Fruit fly (Drosophila melanogaster) whole organism, embryonic: Measurements from ENCODE around the gene Tmtc4.
A peak's percentile ranks its signal among the peaks of the same experiment; 100 is the strongest.

Experiments used
- Ada2b ChIP-seq: fragments of 200-800 bp; sonication (Bioruptor generic); IDR thresholded peaks from 2 replicates; pipeline ENCODE4 v1.3.6; 2022; ENCODE audit warnings: missing biosample characterization, missing genetic modification characterization
- Atf-2 ChIP-seq: fragments of 200-800 bp; sonication (Bioruptor generic); optimal IDR thresholded peaks from 2 replicates; lab custom pipeline; 2016; ENCODE audit warnings: missing biosample characterization, missing genetic modification characterization
- CG10209 ChIP-seq: fragments of 200-800 bp; sonication (Bioruptor generic); optimal IDR thresholded peaks from 3 replicates; lab custom pipeline; 2017; ENCODE audit warnings: missing biosample characterization, mild to moderate bottlenecking, missing genetic modification characterization, missing genetic modification reagents
- CG12659 ChIP-seq: fragments of 200-800 bp; sonication (Bioruptor generic); optimal IDR thresholded peaks from 3 replicates; lab custom pipeline; 2017; ENCODE audit warnings: mild to moderate bottlenecking, missing biosample characterization, missing genetic modification reagents, missing genetic modification characterization
- CG13287 ChIP-seq: fragments of 200-800 bp; sonication (Bioruptor generic); IDR thresholded peaks from 2 replicates; pipeline ENCODE4 v1.3.6; 2022; ENCODE audit warnings: missing biosample characterization, missing genetic modification characterization; ENCODE audit not compliant: partially characterized antibody
- CG14710 ChIP-seq: fragments of 200-800 bp; sonication (Bioruptor generic); optimal IDR thresholded peaks from 3 replicates; lab custom pipeline; 2019; ENCODE audit warnings: missing biosample characterization, mild to moderate bottlenecking, missing genetic modification characterization, moderate library complexity
- CG1529 ChIP-seq: fragments of 200-800 bp; sonication (Bioruptor generic); optimal IDR thresholded peaks from 3 replicates; lab custom pipeline; 2018; ENCODE audit warnings: missing biosample characterization, missing genetic modification characterization
- CG16779 ChIP-seq: fragments of 200-800 bp; sonication (Bioruptor generic); IDR thresholded peaks from 2 replicates; pipeline ENCODE4 v1.3.6; 2022; ENCODE audit warnings: missing biosample characterization, missing genetic modification characterization
- CG18262 ChIP-seq: fragments of 200-800 bp; optimal IDR thresholded peaks from 3 replicates; lab custom pipeline; 2019; ENCODE audit warnings: missing biosample characterization, mild to moderate bottlenecking, missing genetic modification characterization, moderate library complexity
- CG2129 ChIP-seq: fragments of 200-800 bp; sonication (Bioruptor generic); IDR thresholded peaks from 2 replicates; pipeline ENCODE4 v1.3.6; 2022; ENCODE audit warnings: missing biosample characterization, missing genetic modification characterization; ENCODE audit not compliant: partially characterized antibody
- CG4282 ChIP-seq: fragments of 200-800 bp; sonication (Bioruptor generic); optimal IDR thresholded peaks from 2 replicates; lab custom pipeline; 2016; ENCODE audit warnings: missing biosample characterization, missing genetic modification characterization
- CG43689 ChIP-seq: fragments of 200-800 bp; sonication (Bioruptor generic); IDR thresholded peaks from 2 replicates; pipeline ENCODE4 v1.3.6; 2022; ENCODE audit warnings: missing biosample characterization, missing genetic modification characterization
- CG5245 ChIP-seq: fragments of 200-800 bp; sonication (Bioruptor generic); optimal IDR thresholded peaks from 3 replicates; lab custom pipeline; 2016; ENCODE audit warnings: missing biosample characterization, missing genetic modification characterization
- CG7987 ChIP-seq: fragments of 200-800 bp; sonication (Bioruptor generic); optimal IDR thresholded peaks from 2 replicates; lab custom pipeline; 2018; ENCODE audit warnings: missing biosample characterization, mild to moderate bottlenecking, missing genetic modification characterization, moderate library complexity
- CG8281 ChIP-seq: fragments of 200-800 bp; sonication (Bioruptor generic); optimal IDR thresholded peaks from 2 replicates; lab custom pipeline; 2018; ENCODE audit warnings: missing biosample characterization, mild to moderate bottlenecking, missing genetic modification characterization, moderate library complexity
- CG8944 ChIP-seq: fragments of 200-800 bp; sonication (Bioruptor generic); optimal IDR thresholded peaks from 3 replicates; lab custom pipeline; 2016; ENCODE audit warnings: missing biosample characterization, missing genetic modification characterization
- CG9797 ChIP-seq: fragments of 200-800 bp; sonication (Bioruptor generic); optimal IDR thresholded peaks from 3 replicates; lab custom pipeline; 2018; ENCODE audit warnings: missing biosample characterization, mild to moderate bottlenecking, missing genetic modification characterization
- CG9932 ChIP-seq: fragments of 200-800 bp; sonication (Bioruptor generic); IDR thresholded peaks from 2 replicates; pipeline ENCODE4 v1.3.6; 2022; ENCODE audit warnings: missing biosample characterization, missing genetic modification characterization
- Camta ChIP-seq: fragments of 200-800 bp; sonication (Bioruptor generic); optimal IDR thresholded peaks from 2 replicates; lab custom pipeline; 2016; ENCODE audit warnings: missing biosample characterization, missing genetic modification characterization
- Doc3 ChIP-seq: fragments of 200-800 bp; sonication (Bioruptor generic); IDR thresholded peaks from 3 replicates; pipeline ENCODE4 v1.3.6; 2022; ENCODE audit warnings: missing biosample characterization, missing genetic modification characterization; ENCODE audit not compliant: partially characterized antibody
- Fer2 ChIP-seq: fragments of 200-800 bp; sonication (Bioruptor generic); optimal IDR thresholded peaks from 2 replicates; lab custom pipeline; 2018; ENCODE audit warnings: missing biosample characterization, mild to moderate bottlenecking, missing genetic modification characterization, moderate library complexity
- HHEX ChIP-seq: fragments of 200-800 bp; sonication (Bioruptor generic); optimal IDR thresholded peaks from 3 replicates; lab custom pipeline; 2017; ENCODE audit warnings: missing biosample characterization, mild to moderate bottlenecking, missing genetic modification characterization, missing genetic modification reagents
- Hmx ChIP-seq: fragments of 200-800 bp; sonication (Bioruptor generic); optimal IDR thresholded peaks from 2 replicates; lab custom pipeline; 2016; ENCODE audit warnings: missing biosample characterization, missing genetic modification characterization
- Jarid2 ChIP-seq: fragments of 200-800 bp; sonication (Bioruptor generic); optimal IDR thresholded peaks from 3 replicates; lab custom pipeline; 2017; ENCODE audit warnings: mild to moderate bottlenecking, missing biosample characterization, missing genetic modification reagents, missing genetic modification characterization
- Mad ChIP-seq: fragments of 200-800 bp; sonication (Bioruptor generic); optimal IDR thresholded peaks from 2 replicates; lab custom pipeline; 2016; ENCODE audit warnings: missing biosample characterization, missing genetic modification characterization
- Nf-YA ChIP-seq: fragments of 200-800 bp; sonication (Bioruptor generic); IDR thresholded peaks from 2 replicates; pipeline ENCODE4 v1.3.6; 2022; ENCODE audit warnings: missing biosample characterization, missing genetic modification characterization
- Optix ChIP-seq: fragments of 200-800 bp; sonication (Bioruptor generic); IDR thresholded peaks from 3 replicates; pipeline ENCODE4 v1.3.6; 2022; ENCODE audit warnings: missing biosample characterization, missing genetic modification characterization
- Sry-β ChIP-seq: fragments of 200-800 bp; sonication (Bioruptor generic); optimal IDR thresholded peaks from 2 replicates; lab custom pipeline; 2018; ENCODE audit warnings: missing biosample characterization, mild to moderate bottlenecking, missing genetic modification characterization, moderate library complexity
- Ssrp ChIP-seq: fragments of 200-800 bp; sonication (Bioruptor generic); optimal IDR thresholded peaks from 2 replicates; lab custom pipeline; 2018; ENCODE audit warnings: missing biosample characterization, mild to moderate bottlenecking, missing genetic modification characterization, moderate library complexity
- abd-A ChIP-seq: fragments of 200-800 bp; sonication (Bioruptor generic); optimal IDR thresholded peaks from 3 replicates; lab custom pipeline; 2019; ENCODE audit warnings: missing biosample characterization, mild to moderate bottlenecking, missing genetic modification characterization, moderate library complexity
- ara ChIP-seq: fragments of 200-800 bp; sonication (Bioruptor generic); IDR thresholded peaks from 2 replicates; pipeline ENCODE4 v1.3.6; 2022; ENCODE audit warnings: missing biosample characterization, missing genetic modification characterization
- dmrt99B ChIP-seq: fragments of 200-800 bp; sonication (Bioruptor generic); optimal IDR thresholded peaks from 2 replicates; lab custom pipeline; 2018; ENCODE audit warnings: missing biosample characterization, mild to moderate bottlenecking, missing genetic modification characterization, moderate library complexity
- dpn ChIP-seq, 2 experiments: fragments of 200-800 bp; sonication (Bioruptor generic); optimal IDR thresholded peaks; 3 replicates each; lab custom pipeline; 2016; ENCODE audit warnings: missing biosample characterization in 2 of 2, missing genetic modification characterization in 2 of 2
- emc ChIP-seq: fragments of 200-800 bp; sonication (Bioruptor generic); optimal IDR thresholded peaks from 2 replicates; lab custom pipeline; 2016; ENCODE audit warnings: missing biosample characterization, missing genetic modification characterization
- eve ChIP-seq, 2 experiments: fragments of >200 bp; optimal IDR thresholded peaks; 2 replicates each; lab custom pipeline; 2017; ENCODE audit warnings: missing biosample characterization in 2 of 2, missing genetic modification characterization in 2 of 2
- gcm ChIP-seq: fragments of 200-800 bp; sonication (Bioruptor generic); optimal IDR thresholded peaks from 2 replicates; lab custom pipeline; 2019; ENCODE audit warnings: missing biosample characterization, mild to moderate bottlenecking, missing genetic modification characterization, moderate library complexity
- gro ChIP-seq: fragments of 200-800 bp; sonication (Bioruptor generic); optimal IDR thresholded peaks from 2 replicates; lab custom pipeline; 2016; ENCODE audit warnings: missing biosample characterization, missing genetic modification characterization
- her ChIP-seq: fragments of 200-800 bp; sonication (Bioruptor generic); optimal IDR thresholded peaks from 2 replicates; lab custom pipeline; 2016; ENCODE audit warnings: missing biosample characterization, missing genetic modification characterization
- insv ChIP-seq, 2 experiments: fragments of 200-800 bp; sonication (Bioruptor generic); optimal IDR thresholded peaks; 3 replicates each; lab custom pipeline; 2016 to 2018; ENCODE audit warnings: missing biosample characterization in 2 of 2, missing genetic modification characterization in 2 of 2
- inv ChIP-seq: fragments of 200-800 bp; sonication (Bioruptor generic); IDR thresholded peaks from 2 replicates; pipeline ENCODE4 v1.3.6; 2022; ENCODE audit warnings: missing biosample characterization, missing genetic modification characterization; ENCODE audit not compliant: partially characterized antibody
- kni ChIP-seq: fragments of 200-800 bp; sonication (Bioruptor generic); optimal IDR thresholded peaks from 3 replicates; lab custom pipeline; 2017; ENCODE audit warnings: mild to moderate bottlenecking, missing biosample characterization, missing genetic modification reagents, missing genetic modification characterization
- lbe ChIP-seq: fragments of 200-800 bp; sonication (Bioruptor generic); optimal IDR thresholded peaks from 2 replicates; lab custom pipeline; 2016; ENCODE audit warnings: missing biosample characterization, mild to moderate bottlenecking, missing genetic modification characterization
- odd ChIP-seq: fragments of 200-800 bp; sonication (Bioruptor generic); optimal IDR thresholded peaks from 2 replicates; lab custom pipeline; 2017; ENCODE audit warnings: missing biosample characterization, mild to moderate bottlenecking, missing genetic modification characterization
- otp ChIP-seq: fragments of 200-800 bp; sonication (Bioruptor generic); IDR thresholded peaks from 3 replicates; pipeline ENCODE4, ENCODE4 v1.3.6; 2022; ENCODE audit warnings: missing biosample characterization, missing genetic modification characterization
- pzg ChIP-seq: fragments of 200-800 bp; sonication (Bioruptor generic); optimal IDR thresholded peaks from 3 replicates; lab custom pipeline; 2018; ENCODE audit warnings: missing biosample characterization, mild to moderate bottlenecking, missing genetic modification characterization, moderate library complexity
- sc ChIP-seq, 3 experiments: fragments of >200 bp in 2 of 3; fragments of 200-800 bp in 1 of 3; sonication (Bioruptor generic) in 1 of 3; optimal IDR thresholded peaks; 2 replicates in 2 of 3; 3 replicates in 1 of 3; lab custom pipeline; 2017; ENCODE audit warnings: mild to moderate bottlenecking in 1 of 3, missing biosample characterization in 1 of 3, missing genetic modification characterization in 1 of 3, missing genetic modification reagents in 1 of 3
- toy ChIP-seq: fragments of 200-800 bp; sonication (Bioruptor generic); IDR thresholded peaks from 2 replicates; pipeline ENCODE4 v1.3.6; 2022; ENCODE audit warnings: missing biosample characterization, missing genetic modification characterization
- trh ChIP-seq: fragments of 200-800 bp; sonication (Bioruptor generic); optimal IDR thresholded peaks from 2 replicates; lab custom pipeline; 2016; ENCODE audit warnings: missing biosample characterization, missing genetic modification characterization
- zfh2 ChIP-seq: fragments of 200-800 bp; sonication (Bioruptor generic); optimal IDR thresholded peaks from 2 replicates; lab custom pipeline; 2016; ENCODE audit warnings: missing biosample characterization, missing genetic modification characterization

Tmtc4 gene

DNA sequence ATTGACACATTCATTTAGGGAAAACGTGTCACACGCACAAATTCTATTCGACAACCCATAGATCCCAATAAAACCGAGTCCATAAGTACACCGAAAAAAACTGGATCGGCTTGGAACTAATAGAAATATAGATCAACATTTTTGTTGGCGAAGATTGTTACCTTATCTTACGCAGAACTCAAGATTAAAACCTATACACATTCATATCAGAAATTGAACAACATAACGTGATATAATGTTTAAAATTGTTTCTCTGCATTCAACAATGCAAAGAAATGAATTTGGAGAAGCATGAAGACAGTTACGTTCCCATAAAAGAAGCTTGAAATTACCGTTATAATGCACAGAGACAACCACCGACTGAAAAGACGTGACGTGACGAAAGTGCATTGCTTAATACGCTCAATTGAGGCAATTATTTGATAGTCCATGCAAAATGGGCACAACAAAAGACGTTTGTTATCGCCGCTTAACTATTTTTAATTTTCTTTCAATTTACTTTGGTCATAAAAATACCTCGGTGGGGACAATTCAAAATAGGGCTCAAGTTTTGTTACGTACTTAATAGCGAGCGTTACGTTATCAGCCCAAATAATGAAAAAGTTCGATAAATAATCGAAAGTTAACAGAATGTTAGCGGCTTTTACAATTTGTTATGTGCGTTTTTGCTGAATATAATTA is 10.8 kb upstream of the Tmtc4 start, which contains the start of gene SerRS-m (continued):
- TF ChIP-seq HHEX (GFP tag; lab: Kevin White, UChicago) (no peak), insv (GFP tag; optimal IDR thresholded peaks at IDR 0.05; lab: Kevin White, UChicago) (no peak), pzg (peak; percentile 3), trh (GFP tag; lab: Kevin White, UChicago) (no peak), dpn (GFP tag; optimal IDR thresholded peaks at IDR 0.05; lab: Kevin White, UChicago) (peak in 1 of 2 experiments; percentile 7), kni (GFP tag; lab: Kevin White, UChicago) (peak; percentile 17), CG16779 (GFP tag; lab: Robert Waterston, UW) (no peak), CG8944 (GFP tag; lab: Kevin White, UChicago) (no peak), inv (GFP tag; lab: Robert Waterston, UW) (no peak), CG18262 (tag; lab: Kevin White, UChicago) (peak; percentile 14), Ssrp (no peak), CG10209 (GFP tag; lab: Kevin White, UChicago) (peak; percentile 3), Hmx (GFP tag; lab: Kevin White, UChicago) (no peak), CG13287 (peak; percentile 33), Ada2b (GFP tag; lab: Robert Waterston, UW) (no peak), Nf-YA (GFP tag; lab: Robert Waterston, UW) (no peak), lbe (GFP tag; lab: Kevin White, UChicago) (no peak), emc (GFP tag; lab: Kevin White, UChicago) (no peak), Atf-2 (GFP tag; lab: Kevin White, UChicago) (no peak), Optix (GFP tag; lab: Robert Waterston, UW) (no peak), Fer2 (no peak), odd (GFP tag; lab: Kevin White, UChicago) (no peak), toy (no peak), abd-A (tag; lab: Kevin White, UChicago) (no peak), CG9797 (GFP tag; lab: Kevin White, UChicago) (no peak), Mad (no peak), CG2129 (GFP tag; lab: Robert Waterston, UW) (no peak), eve (GFP tag; optimal IDR thresholded peaks at IDR 0.05; lab: Kevin White, UChicago) (no peak), sc (optimal IDR thresholded peaks at IDR 0.05; lab: Kevin White, UChicago) (no peak), sc (GFP tag; optimal IDR thresholded peaks at IDR 0.05; lab: Kevin White, UChicago) (no peak), dmrt99B (no peak), CG9932 (GFP tag; lab: Robert Waterston, UW) (no peak), Sry-β (GFP tag; lab: Kevin White, UChicago) (no peak), her (no peak), CG1529 (GFP tag; lab: Kevin White, UChicago) (no peak), CG12659 (GFP tag; lab: Kevin White, UChicago) (peak; percentile 3), CG4282 (GFP tag; lab: Kevin White, UChicago) (no peak), Doc3 (GFP tag; lab: Robert Waterston, UW) (no peak), otp (GFP tag; lab: Robert Waterston, UW) (no peak), Jarid2 (no peak), CG14710 (tag; lab: Kevin White, UChicago) (no peak), CG7987 (GFP tag; lab: Kevin White, UChicago) (no peak), ara (GFP tag; lab: Robert Waterston, UW) (no peak), CG5245 (no peak), CG43689 (GFP tag; lab: Robert Waterston, UW) (no peak), zfh2 (no peak), Camta (GFP tag; lab: Kevin White, UChicago) (no peak), CG8281 (tag; lab: Kevin White, UChicago) (no peak), gro (no peak), gcm (GFP tag; lab: Kevin White, UChicago) (peak; percentile 29)
